Worm (Caenorhabditis elegans) whole organism, L4/young adult: ENCODE measurements around the gene idpp-5.

Experiments
- W03F9.2 ChIP-seq: fragments of 150-350 bp; optimal IDR thresholded peaks from 2 replicates; lab custom pipeline; 2014; ENCODE audit warnings: missing biosample characterization, missing genetic modification characterization
- him-1 ChIP-seq: sonication (generic microtip); optimal IDR thresholded peaks from 2 replicates; lab custom pipeline; 2016; ENCODE audit warnings: missing genotype, missing genetic modification reagents, missing genetic modification characterization, missing compliant biosample characterization

DNA sequence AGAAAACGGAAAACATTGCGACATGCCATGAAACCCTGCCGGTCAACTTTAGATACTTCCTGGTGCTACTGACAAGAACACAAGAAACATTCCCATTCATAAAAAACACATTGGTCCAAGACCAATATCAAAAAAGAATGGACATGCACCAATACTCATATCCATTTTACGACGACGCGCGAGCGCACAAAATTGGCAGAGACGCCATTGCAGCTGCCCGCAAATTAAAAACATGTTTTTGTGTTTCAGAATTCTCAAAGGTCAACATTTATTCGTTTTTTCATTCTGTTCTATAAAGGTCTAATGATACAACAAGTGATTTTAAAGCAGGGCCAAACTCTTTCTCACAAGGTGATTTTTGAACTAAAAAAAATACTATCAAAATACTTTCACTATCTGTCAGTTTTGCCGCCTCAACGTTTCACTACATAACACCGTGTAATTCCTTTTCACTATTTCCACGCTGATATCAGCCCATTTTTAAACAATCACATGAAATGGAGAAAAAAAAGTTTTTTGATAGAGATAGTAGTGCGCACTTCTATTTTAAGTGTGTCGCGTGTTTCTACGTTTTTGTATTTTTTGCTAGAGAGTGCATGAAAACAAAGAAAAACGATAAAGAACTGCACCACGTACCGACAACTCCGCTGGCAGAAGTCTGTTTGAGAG is 26.4 kb upstream of the idpp-5 start:
- TF ChIP-seq him-1 (tag; lab: Kevin White, UChicago) (no peak), W03F9.2 (tag; lab: Kevin White, UChicago) (no peak)
